Worm (Caenorhabditis elegans): ENCODE data around the gene R02F11.2.

- TF ChIP-seq aly-2 (tag; optimal IDR thresholded peaks at IDR 0.05) (no peak), elt-3 (tag; optimal IDR thresholded peaks at IDR 0.05) (no peak)
Measured at ce11 chrV:4750294-4750693, 44.1 kb upstream of the R02F11.2 start, which contains the start of gene C18G1.6.
